Fruit fly (Drosophila melanogaster) whole organism, embryonic: ENCODE measurements around the gene CG13675.

Source experiments
- Aef1 ChIP-seq: fragments of 200-800 bp; sonication (Bioruptor generic); IDR thresholded peaks from 3 replicates; pipeline ENCODE4 v1.3.6; 2022; ENCODE audit warnings: missing biosample characterization, missing genetic modification characterization
- Atf3 ChIP-seq: fragments of 200-800 bp; sonication (Bioruptor generic); optimal IDR thresholded peaks from 3 replicates; lab custom pipeline; 2016; ENCODE audit warnings: missing biosample characterization, missing genetic modification characterization
- BtbVII ChIP-seq: fragments of 200-800 bp; sonication (Bioruptor generic); optimal IDR thresholded peaks from 3 replicates; lab custom pipeline; 2017; ENCODE audit warnings: missing biosample characterization, mild to moderate bottlenecking, missing genetic modification characterization
- C15 ChIP-seq: fragments of 200-800 bp; sonication (Bioruptor generic); IDR thresholded peaks from 3 replicates; pipeline ENCODE4 v1.3.6; 2022; ENCODE audit warnings: missing biosample characterization, missing genetic modification characterization
- CG1024 ChIP-seq: fragments of 200-800 bp; sonication (Bioruptor generic); IDR thresholded peaks from 2 replicates; pipeline ENCODE4 v1.3.6; 2022; ENCODE audit warnings: missing biosample characterization, missing genetic modification characterization
- CG11723 ChIP-seq: fragments of 200-800 bp; sonication (Bioruptor generic); optimal IDR thresholded peaks from 2 replicates; lab custom pipeline; 2017; ENCODE audit warnings: missing biosample characterization, mild to moderate bottlenecking, missing genetic modification characterization
- CG13775 ChIP-seq: fragments of 200-800 bp; sonication (Bioruptor generic); optimal IDR thresholded peaks from 3 replicates; lab custom pipeline; 2017; ENCODE audit warnings: missing biosample characterization, mild to moderate bottlenecking, missing genetic modification characterization
- CG13894 ChIP-seq: fragments of 200-800 bp; sonication (Bioruptor generic); optimal IDR thresholded peaks from 3 replicates; lab custom pipeline; 2018; ENCODE audit warnings: missing biosample characterization, mild to moderate bottlenecking, missing genetic modification characterization, moderate library complexity
- CG14441 ChIP-seq: fragments of 200-800 bp; sonication (Bioruptor generic); IDR thresholded peaks from 2 replicates; pipeline ENCODE4 v1.3.6; 2022; ENCODE audit warnings: missing biosample characterization, missing genetic modification characterization
- CG15073 ChIP-seq: fragments of 200-800 bp; sonication (Bioruptor generic); optimal IDR thresholded peaks from 2 replicates; lab custom pipeline; 2016; ENCODE audit warnings: missing biosample characterization, missing genetic modification characterization
- CG17385 ChIP-seq: fragments of 200-800 bp; sonication (Bioruptor generic); optimal IDR thresholded peaks from 3 replicates; lab custom pipeline; 2018; ENCODE audit warnings: missing biosample characterization, mild to moderate bottlenecking, missing genetic modification characterization
- CG18476 ChIP-seq: fragments of 200-800 bp; sonication (Bioruptor generic); optimal IDR thresholded peaks from 2 replicates; lab custom pipeline; 2016; ENCODE audit warnings: missing biosample characterization, mild to moderate bottlenecking, missing genetic modification characterization
- CG18619 ChIP-seq: fragments of 200-800 bp; sonication (Bioruptor generic); optimal IDR thresholded peaks from 3 replicates; lab custom pipeline; 2017; ENCODE audit warnings: missing biosample characterization, mild to moderate bottlenecking, missing genetic modification characterization
- CG18764 ChIP-seq: fragments of 200-800 bp; sonication (Bioruptor generic); optimal IDR thresholded peaks from 3 replicates; lab custom pipeline; 2016; ENCODE audit warnings: missing biosample characterization, missing genetic modification characterization
- CG2712 ChIP-seq: fragments of 200-800 bp; optimal IDR thresholded peaks from 3 replicates; lab custom pipeline; 2019; ENCODE audit warnings: missing biosample characterization, mild to moderate bottlenecking, missing genetic modification characterization, moderate library complexity
- CG2875 ChIP-seq: fragments of 200-800 bp; sonication (Bioruptor generic); optimal IDR thresholded peaks from 2 replicates; lab custom pipeline; 2017; ENCODE audit warnings: missing biosample characterization, mild to moderate bottlenecking, missing genetic modification characterization, missing genetic modification reagents
- CG31441 ChIP-seq: fragments of 200-800 bp; sonication (Bioruptor generic); IDR thresholded peaks from 2 replicates; pipeline ENCODE4 v1.3.6; 2022; ENCODE audit warnings: missing biosample characterization, missing genetic modification characterization
- CG3995 ChIP-seq: fragments of 200-800 bp; sonication (Bioruptor generic); optimal IDR thresholded peaks from 3 replicates; lab custom pipeline; 2016; ENCODE audit warnings: missing biosample characterization, missing genetic modification characterization
- CG4730 ChIP-seq: fragments of 200-800 bp; sonication (Bioruptor generic); IDR thresholded peaks from 2 replicates; pipeline ENCODE4 v1.3.6; 2022; ENCODE audit warnings: missing biosample characterization, missing genetic modification characterization
- CG5180 ChIP-seq: fragments of 200-800 bp; sonication (Bioruptor generic); optimal IDR thresholded peaks from 3 replicates; lab custom pipeline; 2017; ENCODE audit warnings: missing biosample characterization, missing genetic modification characterization, mild to moderate bottlenecking, moderate library complexity, missing genetic modification reagents
- CG7271 ChIP-seq: fragments of 200-800 bp; sonication (Bioruptor generic); optimal IDR thresholded peaks from 2 replicates; lab custom pipeline; 2018; ENCODE audit warnings: missing biosample characterization, mild to moderate bottlenecking, missing genetic modification characterization, moderate library complexity
- CG7963 ChIP-seq: fragments of 200-800 bp; sonication (Bioruptor generic); IDR thresholded peaks from 3 replicates; pipeline ENCODE4 v1.3.6; 2022; ENCODE audit warnings: missing biosample characterization, missing genetic modification characterization; ENCODE audit not compliant: partially characterized antibody
- CG8478 ChIP-seq: fragments of >200 bp; optimal IDR thresholded peaks from 2 replicates; lab custom pipeline; 2018
- CG8944 ChIP-seq: fragments of 200-800 bp; sonication (Bioruptor generic); optimal IDR thresholded peaks from 3 replicates; lab custom pipeline; 2016; ENCODE audit warnings: missing biosample characterization, missing genetic modification characterization
- Dbx ChIP-seq: fragments of 200-800 bp; sonication (Bioruptor generic); IDR thresholded peaks from 3 replicates; pipeline ENCODE4 v1.3.6; 2022; ENCODE audit warnings: missing biosample characterization, missing genetic modification characterization
- Dek ChIP-seq: fragments of 200-800 bp; sonication (Bioruptor generic); optimal IDR thresholded peaks from 3 replicates; lab custom pipeline; 2019; ENCODE audit warnings: missing biosample characterization, mild to moderate bottlenecking, missing genetic modification characterization, moderate library complexity
- Dip2 ChIP-seq: fragments of 200-800 bp; sonication (Bioruptor generic); IDR thresholded peaks from 2 replicates; pipeline ENCODE4 v1.3.6; 2022; ENCODE audit warnings: missing biosample characterization, missing genetic modification characterization
- E2f2 ChIP-seq: fragments of 200-800 bp; sonication (Bioruptor generic); IDR thresholded peaks from 2 replicates; pipeline ENCODE4 v1.3.6; 2022; ENCODE audit warnings: missing biosample characterization, missing genetic modification characterization
- ERR ChIP-seq: fragments of 200-800 bp; sonication (Bioruptor generic); optimal IDR thresholded peaks from 2 replicates; lab custom pipeline; 2016; ENCODE audit warnings: missing biosample characterization, missing genetic modification characterization
- HmgD ChIP-seq: fragments of 200-800 bp; sonication (Bioruptor generic); optimal IDR thresholded peaks from 3 replicates; lab custom pipeline; 2016; ENCODE audit warnings: missing biosample characterization, missing genetic modification characterization
- NC2β ChIP-seq: fragments of 200-800 bp; sonication (Bioruptor generic); optimal IDR thresholded peaks from 2 replicates; lab custom pipeline; 2016; ENCODE audit warnings: missing biosample characterization, missing genetic modification characterization
- Nf-YC ChIP-seq: fragments of 200-800 bp; optimal IDR thresholded peaks from 3 replicates; lab custom pipeline; 2019; ENCODE audit warnings: missing biosample characterization, mild to moderate bottlenecking, missing genetic modification characterization, moderate library complexity
- NfI ChIP-seq: fragments of 200-800 bp; sonication (Bioruptor generic); optimal IDR thresholded peaks from 3 replicates; lab custom pipeline; 2018; ENCODE audit warnings: missing biosample characterization, mild to moderate bottlenecking, missing genetic modification characterization, moderate library complexity
- Oli ChIP-seq: fragments of 200-800 bp; sonication (Bioruptor generic); optimal IDR thresholded peaks from 2 replicates; lab custom pipeline; 2018; ENCODE audit warnings: missing biosample characterization, mild to moderate bottlenecking, missing genetic modification characterization, moderate library complexity
- ap ChIP-seq: fragments of 200-800 bp; sonication (Bioruptor generic); IDR thresholded peaks from 2 replicates; pipeline ENCODE4 v1.3.6; 2022; ENCODE audit warnings: missing biosample characterization, missing genetic modification characterization
- bcd ChIP-seq: fragments of 200-800 bp; sonication (Bioruptor generic); optimal IDR thresholded peaks from 2 replicates; lab custom pipeline; 2017; ENCODE audit warnings: missing biosample characterization, mild to moderate bottlenecking, missing genetic modification characterization
- cg ChIP-seq: fragments of 200-800 bp; sonication (Bioruptor generic); optimal IDR thresholded peaks from 3 replicates; lab custom pipeline; 2019; ENCODE audit warnings: missing biosample characterization, mild to moderate bottlenecking, missing genetic modification characterization, moderate library complexity
- dati ChIP-seq: fragments of 200-800 bp; sonication (Bioruptor generic); IDR thresholded peaks from 2 replicates; pipeline ENCODE4 v1.3.6; 2022; ENCODE audit warnings: missing biosample characterization, missing genetic modification characterization
- dimm ChIP-seq: fragments of 200-800 bp; sonication (Bioruptor generic); IDR thresholded peaks from 2 replicates; pipeline ENCODE4 v1.3.6; 2022; ENCODE audit warnings: missing biosample characterization, missing genetic modification characterization
- gsb ChIP-seq: fragments of 200-800 bp; sonication (Bioruptor generic); IDR thresholded peaks from 2 replicates; pipeline ENCODE4 v1.3.6; 2022; ENCODE audit warnings: missing biosample characterization, missing genetic modification characterization
- hb ChIP-seq: fragments of 200-800 bp; sonication (Bioruptor generic); IDR thresholded peaks from 3 replicates; pipeline ENCODE4 v1.3.6; 2022; ENCODE audit warnings: missing biosample characterization, missing genetic modification characterization; ENCODE audit not compliant: partially characterized antibody
- her ChIP-seq: fragments of 200-800 bp; sonication (Bioruptor generic); optimal IDR thresholded peaks from 2 replicates; lab custom pipeline; 2016; ENCODE audit warnings: missing biosample characterization, missing genetic modification characterization
- hth ChIP-seq: fragments of >200 bp; optimal IDR thresholded peaks from 2 replicates; lab custom pipeline; 2017; ENCODE audit warnings: inconsistent platforms
- kay ChIP-seq: fragments of 200-800 bp; sonication (Bioruptor generic); optimal IDR thresholded peaks from 2 replicates; lab custom pipeline; 2016; ENCODE audit warnings: missing biosample characterization, missing genetic modification characterization
- ranshi ChIP-seq: fragments of 200-800 bp; sonication (Bioruptor generic); IDR thresholded peaks from 2 replicates; pipeline ENCODE4 v1.3.6; 2022; ENCODE audit warnings: missing biosample characterization, missing genetic modification characterization
- sens ChIP-seq: fragments of 200-800 bp; sonication (Bioruptor generic); peaks from one replicate; lab custom pipeline; 2016; ENCODE audit warnings: missing biosample characterization, missing genetic modification characterization
- sim ChIP-seq: fragments of 200-800 bp; sonication (Bioruptor generic); IDR thresholded peaks from 2 replicates; pipeline ENCODE4 v1.3.6; 2022; ENCODE audit warnings: missing biosample characterization, missing genetic modification characterization
- slp2 ChIP-seq: fragments of 200-800 bp; sonication (Bioruptor generic); optimal IDR thresholded peaks from 2 replicates; lab custom pipeline; 2016; ENCODE audit warnings: missing biosample characterization, missing genetic modification characterization
- so ChIP-seq: fragments of 200-800 bp; sonication (Bioruptor generic); IDR thresholded peaks from 3 replicates; pipeline ENCODE4 v1.3.6; 2022; ENCODE audit warnings: missing biosample characterization, missing genetic modification characterization
- sob ChIP-seq: fragments of 200-800 bp; sonication (Bioruptor generic); IDR thresholded peaks from 2 replicates; pipeline ENCODE4 v1.3.6; 2022; ENCODE audit warnings: missing biosample characterization, missing genetic modification characterization
- vnd ChIP-seq: fragments of 200-800 bp; sonication (Bioruptor generic); IDR thresholded peaks from 3 replicates; pipeline ENCODE4 v1.3.6; 2022; ENCODE audit warnings: missing biosample characterization, missing genetic modification characterization; ENCODE audit not compliant: partially characterized antibody

The CG13675 gene

DNA sequence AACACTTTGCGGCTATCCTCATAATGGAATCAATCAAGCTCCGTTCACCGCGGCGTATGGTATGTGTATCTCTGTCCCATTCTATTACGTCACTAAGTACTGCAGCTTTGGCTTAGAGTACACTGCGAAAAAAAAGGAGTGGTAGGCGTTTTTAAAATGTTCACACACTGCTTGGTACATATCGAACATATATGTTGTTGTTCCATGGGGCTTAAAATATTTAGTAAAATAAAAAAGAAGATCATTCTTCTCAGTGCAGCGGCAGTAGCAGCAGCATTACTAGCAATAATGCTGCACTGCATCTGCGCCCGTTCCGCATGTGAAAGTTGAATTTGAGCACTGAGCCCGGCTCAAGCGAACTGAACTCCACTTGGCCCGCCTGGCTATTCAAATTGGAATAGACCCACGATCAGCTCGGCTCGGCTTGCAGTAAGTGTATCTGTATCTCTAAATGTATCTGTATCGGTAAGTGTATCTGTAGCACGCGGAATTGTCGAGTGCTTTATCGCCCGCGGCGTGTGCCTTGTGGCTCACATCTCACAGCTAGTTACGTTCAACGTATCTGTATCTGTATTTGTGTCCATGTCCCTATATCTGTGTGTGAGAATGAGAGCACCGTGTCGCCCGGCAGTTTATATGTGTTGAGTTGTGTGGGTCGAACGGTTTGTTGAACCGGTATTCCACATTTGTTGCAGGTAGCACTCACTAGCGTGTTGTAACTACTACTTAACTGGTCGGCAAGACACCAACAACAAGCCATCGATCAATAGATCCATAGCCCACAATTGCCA, 11.9 kb downstream of the CG13675 start (continued):
- TF ChIP-seq her (GFP tag; lab: Kevin White, UChicago), result no peak
- no peak for TF ChIP-seq sim (GFP tag; lab: Robert Waterston, UW)
- no peak for TF ChIP-seq dimm (GFP tag; lab: Robert Waterston, UW)
- peak; percentile 61 for TF ChIP-seq CG31441 (GFP tag; lab: Robert Waterston, UW)
- peak; percentile 72 for TF ChIP-seq cg (GFP tag; lab: Kevin White, UChicago)
- no peak for TF ChIP-seq HmgD (GFP tag; lab: Kevin White, UChicago)
- TF ChIP-seq ranshi (GFP tag; lab: Robert Waterston, UW), result peak; percentile 46; the same call in 1 of the 2 replicates
- peak; percentile 23 for TF ChIP-seq CG18476 (GFP tag; lab: Kevin White, UChicago)
- peak; percentile 2 for TF ChIP-seq CG13775 (GFP tag; lab: Kevin White, UChicago)
- peak; percentile 41 for TF ChIP-seq bcd
- TF ChIP-seq CG3995 (GFP tag; lab: Kevin White, UChicago), result no peak
- peak; percentile 59 for TF ChIP-seq CG2875
- TF ChIP-seq dati, result no peak
- no peak for TF ChIP-seq CG15073 (GFP tag; lab: Kevin White, UChicago)
- TF ChIP-seq so (GFP tag; lab: Robert Waterston, UW), result peak; percentile 65; the same call in 1 of the 3 replicates
- no peak for TF ChIP-seq Dek
- TF ChIP-seq slp2 (GFP tag; lab: Kevin White, UChicago), result no peak
- TF ChIP-seq CG18764 (GFP tag; lab: Kevin White, UChicago), result peak; percentile 35
- peak; percentile 57 for TF ChIP-seq NfI (GFP tag; lab: Kevin White, UChicago)
- no peak for TF ChIP-seq CG7963 (GFP tag; lab: Robert Waterston, UW)
- TF ChIP-seq hth (lab: Kevin White, UChicago), result no peak
- peak; percentile 46; the same call in 1 of the 2 replicates for TF ChIP-seq sob
- TF ChIP-seq CG2712 (tag; lab: Kevin White, UChicago), result peak; percentile 33
- TF ChIP-seq ap (GFP tag; lab: Robert Waterston, UW), result peak; percentile 49; the same call in 1 of the 2 replicates
- no peak for TF ChIP-seq CG7271 (tag; lab: Kevin White, UChicago)
- TF ChIP-seq BtbVII (GFP tag; lab: Kevin White, UChicago), result peak; percentile 42
- TF ChIP-seq CG11723 (GFP tag; lab: Kevin White, UChicago), result peak; percentile 47
- peak; percentile 54 for TF ChIP-seq Atf3 (GFP tag; lab: Kevin White, UChicago)
- no peak for TF ChIP-seq vnd
- TF ChIP-seq CG4730 (GFP tag; lab: Robert Waterston, UW), result 0 out of 2 replicates have a peak, but pooled peaks have one; percentile 18
- TF ChIP-seq NC2β, result peak; percentile 10
- no peak for TF ChIP-seq Nf-YC (tag; lab: Kevin White, UChicago)
- TF ChIP-seq Aef1 (GFP tag; lab: Robert Waterston, UW), result peak; percentile 46; the same call in 1 of the 3 replicates
- no peak for TF ChIP-seq Dbx (GFP tag; lab: Robert Waterston, UW)
- no peak for TF ChIP-seq CG8478 (lab: Kevin White, UChicago)
- TF ChIP-seq CG8944, result peak; percentile 42
- peak; percentile 66 for TF ChIP-seq CG17385 (GFP tag; lab: Kevin White, UChicago)
- no peak for TF ChIP-seq E2f2 (GFP tag; lab: Robert Waterston, UW)
- no peak for TF ChIP-seq hb (GFP tag; lab: Robert Waterston, UW)
- TF ChIP-seq sens (GFP tag; lab: Kevin White, UChicago), result peak; percentile 92
- TF ChIP-seq CG5180 (GFP tag; lab: Kevin White, UChicago), result peak; percentile 49
- TF ChIP-seq kay (GFP tag; lab: Kevin White, UChicago), result no peak
- TF ChIP-seq C15 (GFP tag; lab: Robert Waterston, UW), result no peak
- TF ChIP-seq Oli, result peak; percentile 76
- TF ChIP-seq ERR, result no peak
- peak; percentile 51; the same call in 1 of the 2 replicates for TF ChIP-seq CG1024
- TF ChIP-seq CG18619 (GFP tag; lab: Kevin White, UChicago), result peak; percentile 30
- TF ChIP-seq gsb (GFP tag; lab: Robert Waterston, UW), result no peak
- peak; percentile 66 for TF ChIP-seq CG14441 (GFP tag; lab: Robert Waterston, UW)
- TF ChIP-seq Dip2, result no peak
- TF ChIP-seq CG13894 (tag; lab: Kevin White, UChicago), result no peak
